Fruit fly (Drosophila melanogaster) whole organism, adult: ENCODE data around the gene PICK1.

ENCODE experiments used
- CG14711 ChIP-seq: fragments of 200-800 bp; sonication (Bioruptor generic); optimal IDR thresholded peaks from 2 replicates; lab custom pipeline; 2018; ENCODE audit warnings: missing biosample characterization, mild to moderate bottlenecking, missing genetic modification characterization, moderate library complexity
- CG33017 ChIP-seq: fragments of 200-800 bp; sonication (Bioruptor generic); optimal IDR thresholded peaks from 2 replicates; lab custom pipeline; 2018; ENCODE audit warnings: missing biosample characterization, mild to moderate bottlenecking, missing genetic modification characterization, moderate library complexity
- CG7045 ChIP-seq: fragments of 200-800 bp; sonication (Bioruptor generic); optimal IDR thresholded peaks from 2 replicates; lab custom pipeline; 2017; ENCODE audit warnings: missing biosample characterization, mild to moderate bottlenecking, missing genetic modification characterization
- CG7101 ChIP-seq: fragments of 200-800 bp; sonication (Bioruptor generic); optimal IDR thresholded peaks from 2 replicates; lab custom pipeline; 2018; ENCODE audit warnings: missing biosample characterization, mild to moderate bottlenecking, missing genetic modification characterization, moderate library complexity
- Clk ChIP-seq: fragments of 200-800 bp; sonication (Bioruptor generic); optimal IDR thresholded peaks from 2 replicates; lab custom pipeline; 2017; ENCODE audit warnings: missing biosample characterization, missing genetic modification characterization
- Crg-1 ChIP-seq: fragments of 200-800 bp; sonication (Bioruptor generic); optimal IDR thresholded peaks from 2 replicates; lab custom pipeline; 2016; ENCODE audit warnings: missing biosample characterization, missing genetic modification characterization
- Mnt ChIP-seq: fragments of 200-800 bp; sonication (Bioruptor generic); optimal IDR thresholded peaks from 2 replicates; lab custom pipeline; 2016; ENCODE audit warnings: missing biosample characterization, mild to moderate bottlenecking, missing genetic modification characterization
- cic ChIP-seq: fragments of 200-800 bp; sonication (Bioruptor generic); optimal IDR thresholded peaks from 2 replicates; lab custom pipeline; 2017; ENCODE audit warnings: missing biosample characterization, mild to moderate bottlenecking, missing genetic modification characterization, moderate library complexity
- kay ChIP-seq: fragments of 200-800 bp; sonication (Bioruptor generic); peaks from one replicate; lab custom pipeline; 2016; ENCODE audit warnings: missing biosample characterization, missing genetic modification characterization, borderline replicate concordance
- pad ChIP-seq: fragments of 200-800 bp; sonication (Bioruptor generic); optimal IDR thresholded peaks from 3 replicates; lab custom pipeline; 2017; ENCODE audit warnings: missing biosample characterization, missing genetic modification characterization, mild to moderate bottlenecking, moderate library complexity, missing genetic modification reagents
- toe ChIP-seq: fragments of 200-800 bp; sonication (Bioruptor generic); optimal IDR thresholded peaks from 2 replicates; lab custom pipeline; 2016; ENCODE audit warnings: missing biosample characterization, missing genetic modification characterization

DNA sequence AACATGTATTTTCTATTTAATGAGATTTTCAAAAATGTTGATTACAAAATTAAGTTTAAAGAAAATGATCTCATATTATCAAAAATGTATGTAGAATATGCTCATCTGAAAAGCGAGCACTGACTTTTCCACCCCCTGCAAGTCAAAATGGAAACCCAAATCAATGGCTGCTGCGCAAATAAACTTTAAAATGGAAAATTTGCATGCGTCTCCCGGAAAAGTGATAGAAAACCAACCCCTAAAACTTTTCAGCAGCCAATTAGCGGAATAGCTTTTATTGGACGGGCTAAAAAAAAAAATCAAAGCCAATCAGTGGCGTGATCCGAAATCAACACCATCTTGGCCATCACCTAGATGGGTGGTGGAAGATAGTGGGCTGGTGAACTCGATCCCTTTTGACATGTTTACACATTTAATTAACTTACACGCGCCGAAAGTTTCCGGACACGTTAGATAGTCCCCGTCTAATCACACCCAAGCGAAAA lies 5.5 kb upstream of the PICK1 start:
- TF ChIP-seq Mnt (GFP tag; lab: Kevin White, UChicago) (no peak), CG7101 (no peak), CG14711 (no peak), CG7045 (GFP tag; lab: Kevin White, UChicago) (no peak), CG33017 (tag; lab: Kevin White, UChicago) (no peak), Clk (GFP tag; lab: Kevin White, UChicago) (no peak), Crg-1 (GFP tag; lab: Kevin White, UChicago) (no peak), toe (no peak), kay (GFP tag; lab: Kevin White, UChicago) (no peak), cic (GFP tag; lab: Kevin White, UChicago) (no peak), pad (no peak)
